Worm (Caenorhabditis elegans) whole organism, L4 larva: ENCODE data around the gene tat-3.

Source experiments
- F49E8.2 ChIP-seq: sonication (generic microtip); optimal IDR thresholded peaks from 2 replicates; lab custom pipeline; 2016; ENCODE audit warnings: missing compliant biosample characterization, mild to moderate bottlenecking, missing genetic modification characterization, borderline replicate concordance
- T20F7.1 ChIP-seq: fragments of 200-800 bp; sonication (Bioruptor generic); optimal IDR thresholded peaks from 2 replicates; lab custom pipeline; 2018; ENCODE audit warnings: mild to moderate bottlenecking, missing genetic modification characterization, missing compliant biosample characterization
- T26A8.4 ChIP-seq: fragments of 200-800 bp; sonication (Bioruptor generic); IDR thresholded peaks from 2 replicates; pipeline ENCODE4 v1.3.6; 2022; ENCODE audit warnings: missing genetic modification characterization, missing compliant biosample characterization
- Y105C5A.15 ChIP-seq: fragments of 200-800 bp; sonication (Bioruptor generic); IDR thresholded peaks from 2 replicates; pipeline ENCODE4 v1.3.6; 2022; ENCODE audit warnings: missing genetic modification characterization, missing compliant biosample characterization
- Y48G9A.11 ChIP-seq: fragments of 200-800 bp; sonication (Bioruptor generic); IDR thresholded peaks from 2 replicates; pipeline ENCODE4 v1.3.6; 2022; ENCODE audit warnings: missing genetic modification reagents, missing genetic modification characterization, missing compliant biosample characterization
- Y5F2A.4 ChIP-seq: fragments of 200-800 bp; sonication (Bioruptor generic); optimal IDR thresholded peaks from 2 replicates; lab custom pipeline; 2018; ENCODE audit warnings: mild to moderate bottlenecking, missing genetic modification characterization, missing compliant biosample characterization
- Y75B8A.6 ChIP-seq: fragments of 200-800 bp; sonication (Bioruptor generic); IDR thresholded peaks from 2 replicates; pipeline ENCODE4 v1.3.6; 2022; ENCODE audit warnings: missing genetic modification reagents, missing genetic modification characterization, missing compliant biosample characterization
- ZK546.5 ChIP-seq, 2 experiments: sonication (generic microtip); optimal IDR thresholded peaks; 2 replicates each; lab custom pipeline; 2017; ENCODE audit warnings: missing biosample characterization in 2 of 2, missing genetic modification characterization in 2 of 2
- aha-1 ChIP-seq: fragments of 150-350 bp; peaks from one replicate; lab custom pipeline; 2014; ENCODE audit warnings: missing biosample characterization, missing genetic modification characterization
- arid-1 ChIP-seq: fragments of 200-800 bp; sonication (Bioruptor generic); conservative IDR thresholded peaks from 2 replicates; pipeline ENCODE4 v1.3.6; 2022; ENCODE audit warnings: missing genetic modification reagents, missing genetic modification characterization, missing compliant biosample characterization
- ceh-28 ChIP-seq: fragments of 150-350 bp; optimal IDR thresholded peaks from 2 replicates; lab custom pipeline; 2014; ENCODE audit warnings: missing biosample characterization, missing genetic modification reagents, missing genetic modification characterization
- ceh-44 ChIP-seq: fragments of 200-800 bp; sonication (Bioruptor generic); IDR thresholded peaks from 2 replicates; pipeline ENCODE4 v1.3.6; 2022; ENCODE audit warnings: missing genetic modification reagents, missing genetic modification characterization, missing compliant biosample characterization
- ces-1 ChIP-seq: fragments of 150-350 bp; sonication (generic microtip); optimal IDR thresholded peaks from 4 replicates; lab custom pipeline; 2014; ENCODE audit warnings: missing biosample characterization, missing genetic modification reagents, missing genetic modification characterization
- daf-12 ChIP-seq: fragments of 150-350 bp; optimal IDR thresholded peaks from 2 replicates; lab custom pipeline; 2014; ENCODE audit warnings: missing biosample characterization, missing genetic modification reagents, missing genetic modification characterization
- daf-19 ChIP-seq: fragments of 200-800 bp; sonication (Bioruptor generic); conservative IDR thresholded peaks from 2 replicates; pipeline ENCODE4 v1.3.6; 2022; ENCODE audit warnings: missing genetic modification characterization, missing compliant biosample characterization
- daf-8 ChIP-seq: fragments of 200-800 bp; sonication (Bioruptor generic); IDR thresholded peaks from 2 replicates; pipeline ENCODE4 v1.3.6; 2022; ENCODE audit warnings: missing genetic modification characterization, missing compliant biosample characterization
- dpl-1 ChIP-seq: fragments of 150-350 bp; optimal IDR thresholded peaks from 2 replicates; lab custom pipeline; 2014; ENCODE audit warnings: missing biosample characterization, missing genetic modification reagents, missing genetic modification characterization
- egl-27 ChIP-seq: sonication (generic microtip); optimal IDR thresholded peaks from 3 replicates; lab custom pipeline; 2017; ENCODE audit warnings: missing biosample characterization, missing genetic modification reagents, missing genetic modification characterization
- egl-43 ChIP-seq: fragments of 200-800 bp; sonication (Bioruptor generic); IDR thresholded peaks from 2 replicates; pipeline ENCODE4 v1.3.6; 2022; ENCODE audit warnings: missing genetic modification reagents, missing genetic modification characterization, missing compliant biosample characterization
- fkh-10 ChIP-seq: fragments of 150-350 bp; optimal IDR thresholded peaks from 2 replicates; lab custom pipeline; 2014; ENCODE audit warnings: missing biosample characterization, missing genetic modification reagents, missing genetic modification characterization
- gei-8 ChIP-seq: fragments of 200-800 bp; sonication (Bioruptor generic); optimal IDR thresholded peaks from 2 replicates; lab custom pipeline; 2018; ENCODE audit warnings: mild to moderate bottlenecking, missing genetic modification characterization, missing compliant biosample characterization
- lin-29 ChIP-seq: fragments of 200-800 bp; sonication (Bioruptor generic); IDR thresholded peaks from 2 replicates; pipeline ENCODE4 v1.3.6; 2022; ENCODE audit warnings: missing genetic modification reagents, missing genetic modification characterization, missing compliant biosample characterization
- lsy-2 ChIP-seq, 2 experiments: fragments of 150-350 bp in 1 of 2; sonication (generic microtip) in 1 of 2; optimal IDR thresholded peaks; 2 replicates each; lab custom pipeline; 2014 to 2017; ENCODE audit warnings: missing biosample characterization in 2 of 2, missing genetic modification characterization in 2 of 2
- madf-5 ChIP-seq, 2 experiments: fragments of 200-800 bp; sonication (Bioruptor generic); IDR thresholded peaks; 2 replicates each; pipeline ENCODE4 v1.3.6; 2022; ENCODE audit warnings: missing compliant biosample characterization in 2 of 2, missing genetic modification characterization in 2 of 2
- mdl-1 ChIP-seq, 2 experiments: fragments of 150-350 bp in 1 of 2; sonication (generic microtip) in 1 of 2; optimal IDR thresholded peaks; 2 replicates each; lab custom pipeline; 2014 to 2017; ENCODE audit warnings: missing biosample characterization in 2 of 2, missing genetic modification characterization in 2 of 2
- mdt-29 ChIP-seq: fragments of 200-800 bp; sonication (Bioruptor generic); IDR thresholded peaks from 2 replicates; pipeline ENCODE4 v1.3.6; 2022; ENCODE audit warnings: missing genetic modification reagents, missing genetic modification characterization, missing compliant biosample characterization
- mep-1 ChIP-seq: fragments of 150-350 bp; sonication (generic microtip); optimal IDR thresholded peaks from 3 replicates; lab custom pipeline; 2014; ENCODE audit warnings: missing biosample characterization, missing genetic modification characterization
- mes-2 ChIP-seq: sonication (generic microtip); optimal IDR thresholded peaks from 2 replicates; lab custom pipeline; 2016; ENCODE audit warnings: missing genotype, mild to moderate bottlenecking, missing genetic modification characterization, missing compliant biosample characterization; ENCODE audit not compliant: poor library complexity, severe bottlenecking
- nhr-102 ChIP-seq: sonication (generic microtip); optimal IDR thresholded peaks from 2 replicates; lab custom pipeline; 2016; ENCODE audit warnings: mild to moderate bottlenecking, missing genetic modification characterization, moderate library complexity, missing compliant biosample characterization
- nhr-25 ChIP-seq: sonication (generic microtip); optimal IDR thresholded peaks from 2 replicates; lab custom pipeline; 2017; ENCODE audit warnings: missing genetic modification characterization, mild to moderate bottlenecking, missing compliant biosample characterization, antibody characterized with exemption, moderate library complexity, borderline replicate concordance; ENCODE audit not compliant: insufficient read depth
- nhr-41 ChIP-seq: fragments of 200-800 bp; sonication (Bioruptor generic); IDR thresholded peaks from 2 replicates; pipeline ENCODE4 v1.3.6; 2022; ENCODE audit warnings: missing genetic modification reagents, missing genetic modification characterization, missing compliant biosample characterization
- nhr-42 ChIP-seq: fragments of 200-800 bp; sonication (Bioruptor generic); IDR thresholded peaks from 2 replicates; pipeline ENCODE4 v1.3.6; 2022; ENCODE audit warnings: missing genetic modification characterization, missing compliant biosample characterization
- nhr-6 ChIP-seq: fragments of 150-350 bp; optimal IDR thresholded peaks from 2 replicates; lab custom pipeline; 2014; ENCODE audit warnings: missing biosample characterization, missing genetic modification characterization
- nhr-77 ChIP-seq: fragments of 150-350 bp; optimal IDR thresholded peaks from 2 replicates; lab custom pipeline; 2014; ENCODE audit warnings: missing biosample characterization, missing genetic modification characterization
- skn-1 ChIP-seq: fragments of 150-350 bp; optimal IDR thresholded peaks from 2 replicates; lab custom pipeline; 2014; ENCODE audit warnings: missing biosample characterization, missing genetic modification characterization
- snpc-1.2 ChIP-seq: fragments of 200-800 bp; sonication (Bioruptor generic); IDR thresholded peaks from 2 replicates; pipeline ENCODE4 v1.3.6; 2022; ENCODE audit warnings: missing genetic modification reagents, missing genetic modification characterization, missing compliant biosample characterization
- spr-3 ChIP-seq: fragments of 200-800 bp; sonication (Bioruptor generic); optimal IDR thresholded peaks from 2 replicates; lab custom pipeline; 2018; ENCODE audit warnings: mild to moderate bottlenecking, missing genetic modification characterization, missing compliant biosample characterization
- unc-130 ChIP-seq: sonication (generic microtip); optimal IDR thresholded peaks from 2 replicates; lab custom pipeline; 2016; ENCODE audit warnings: missing genetic modification reagents, missing genetic modification characterization, missing compliant biosample characterization
- unc-39 ChIP-seq: sonication (generic microtip); optimal IDR thresholded peaks from 2 replicates; lab custom pipeline; 2017; ENCODE audit warnings: missing biosample characterization, missing genetic modification characterization
- unc-62 ChIP-seq, 3 experiments: fragments of 150-350 bp in 1 of 3; sonication (generic microtip); optimal IDR thresholded peaks in 2 of 3; peaks in 1 of 3; 1 replicate in 1 of 3; 2 replicates in 2 of 3; lab custom pipeline; 2014 to 2017; ENCODE audit warnings: missing biosample characterization in 3 of 3, missing genetic modification characterization in 3 of 3, missing genetic modification reagents in 3 of 3, missing genotype in 1 of 3
- zfp-2 ChIP-seq: sonication (generic microtip); optimal IDR thresholded peaks from 2 replicates; lab custom pipeline; 2016; ENCODE audit warnings: mild to moderate bottlenecking, missing genetic modification characterization, missing compliant biosample characterization

Gene tat-3

ce11 chrIII:10758422-10758821 is 27.9 kb upstream of the tat-3 start, which contains the start of gene K01G5.10:
K01G5.10 (minus strand) TSS chrIII:10758522.
- TF ChIP-seq unc-39 (tag; lab: Kevin White, UChicago) (no peak), nhr-77 (tag; lab: Kevin White, UChicago) (no peak), ces-1 (GFP tag; lab: Kevin White, UChicago) (no peak)

ce11 chrIII:10757540-10757939 is 27.0 kb upstream of the tat-3 start, which contains the start of gene rnf-113:
rnf-113 (minus strand) TSS chrIII:10757640.
- no peak for TF ChIP-seq mdt-29 (GFP tag; lab: Robert Waterston, UW)
- no peak for TF ChIP-seq daf-12 (tag; lab: Kevin White, UChicago)
- TF ChIP-seq skn-1 (tag; lab: Kevin White, UChicago), result no peak
- no peak for TF ChIP-seq mes-2 (tag; lab: Kevin White, UChicago)
- TF ChIP-seq snpc-1.2, result no peak
- TF ChIP-seq aha-1, result no peak
- TF ChIP-seq madf-5 (GFP tag; IDR thresholded peaks at IDR 0.05; lab: Robert Waterston, UW), result no peak
- no peak for TF ChIP-seq mep-1 (tag; lab: Kevin White, UChicago)
- no peak for TF ChIP-seq nhr-102 (tag; lab: Kevin White, UChicago)
- TF ChIP-seq arid-1 (GFP tag; lab: Robert Waterston, UW), result no peak
- no peak for TF ChIP-seq unc-130 (GFP tag; lab: Kevin White, UChicago)
- TF ChIP-seq ceh-44 (GFP tag; lab: Robert Waterston, UW), result no peak
- no peak for TF ChIP-seq ZK546.5 (tag; optimal IDR thresholded peaks at IDR 0.05; lab: Kevin White, UChicago)
- TF ChIP-seq zfp-2, result no peak
- TF ChIP-seq nhr-42 (GFP tag; lab: Robert Waterston, UW), result no peak
- no peak for TF ChIP-seq gei-8 (GFP tag; lab: Kevin White, UChicago)
- no peak for TF ChIP-seq lin-29 (GFP tag; lab: Robert Waterston, UW)
- TF ChIP-seq fkh-10 (GFP tag; lab: Kevin White, UChicago), result no peak

- TF ChIP-seq dpl-1 (GFP tag; lab: Kevin White, UChicago) (no peak), nhr-41 (GFP tag; lab: Robert Waterston, UW) (no peak), egl-27 (tag; lab: Kevin White, UChicago) (no peak), T26A8.4 (no peak), nhr-6 (tag; lab: Kevin White, UChicago) (no peak), egl-43 (GFP tag; lab: Robert Waterston, UW) (no peak), nhr-25 (tag; lab: Kevin White, UChicago) (no peak), spr-3 (GFP tag; lab: Kevin White, UChicago) (no peak), Y5F2A.4 (GFP tag; lab: Kevin White, UChicago) (no peak), ceh-28 (no peak), mdl-1 (tag; optimal IDR thresholded peaks at IDR 0.05; lab: Kevin White, UChicago) (no peak), Y105C5A.15 (GFP tag; lab: Robert Waterston, UW) (no peak), daf-19 (GFP tag; lab: Robert Waterston, UW) (no peak), Y48G9A.11 (GFP tag; lab: Robert Waterston, UW) (no peak)
- TF ChIP-seq, all 104 proteins: peak for 0
Observed at ce11 chrIII:10755480-10756066, 25.1 kb upstream of the tat-3 start, which contains the start of gene hpl-2. hpl-2 (minus strand) TSS chrIII:10755530.

- no peak for TF ChIP-seq Y75B8A.6 (GFP tag; lab: Robert Waterston, UW)
- TF ChIP-seq daf-8 (GFP tag; lab: Robert Waterston, UW), result no peak
- no peak for TF ChIP-seq lsy-2 (tag; optimal IDR thresholded peaks at IDR 0.05; lab: Kevin White, UChicago)
- no peak for TF ChIP-seq nhr-77 (tag; lab: Kevin White, UChicago)
- TF ChIP-seq T20F7.1, result no peak
- no peak for TF ChIP-seq madf-5 (GFP tag; IDR thresholded peaks at IDR 0.05; lab: Robert Waterston, UW)
- TF ChIP-seq F49E8.2 (tag; lab: Kevin White, UChicago), result no peak
- TF ChIP-seq unc-62 (GFP tag; optimal IDR thresholded peaks at IDR 0.05 in 1 of 2; lab: Kevin White, UChicago), result no peak
- no peak for TF ChIP-seq unc-62 (tag; optimal IDR thresholded peaks at IDR 0.05; lab: Kevin White, UChicago)
- TF ChIP-seq mes-2 (tag; lab: Kevin White, UChicago), result no peak
Observed at ce11 chrIII:10754379-10754778, 23.9 kb upstream of the tat-3 start.
